Worm (Caenorhabditis elegans) whole organism, late embryonic: ENCODE data around the gene B0034.7.
"Not testable (repeated sequence)": the region's sequence is repeated elsewhere in the genome, so short reads cannot be mapped to it uniquely, and the experiment has no call there.

Experiments
- K02D7.2 ChIP-seq: sonication (generic microtip); optimal IDR thresholded peaks from 2 replicates; lab custom pipeline; 2017; ENCODE audit warnings: mild to moderate bottlenecking, missing genetic modification characterization, missing compliant biosample characterization
- K09A11.1 ChIP-seq: sonication (generic microtip); optimal IDR thresholded peaks from 2 replicates; lab custom pipeline; 2017; ENCODE audit warnings: antibody characterized with exemption, mild to moderate bottlenecking, missing genetic modification characterization, missing compliant biosample characterization; ENCODE audit not compliant: insufficient read depth
- T23F11.4 ChIP-seq: fragments of 200-800 bp; sonication (Bioruptor generic); optimal IDR thresholded peaks from 2 replicates; lab custom pipeline; 2018; ENCODE audit warnings: mild to moderate bottlenecking, missing genetic modification characterization, missing compliant biosample characterization
- ahr-1 ChIP-seq: sonication (generic microtip); optimal IDR thresholded peaks from 2 replicates; lab custom pipeline; 2016; ENCODE audit warnings: missing genetic modification characterization, missing compliant biosample characterization
- ceh-2 ChIP-seq: sonication (generic microtip); optimal IDR thresholded peaks from 2 replicates; lab custom pipeline; 2016; ENCODE audit warnings: missing genotype, missing genetic modification characterization, missing compliant biosample characterization
- ceh-24 ChIP-seq: sonication (generic microtip); optimal IDR thresholded peaks from 2 replicates; lab custom pipeline; 2016; ENCODE audit warnings: mild to moderate bottlenecking, missing genetic modification characterization, missing compliant biosample characterization
- ceh-34 ChIP-seq: sonication (generic microtip); optimal IDR thresholded peaks from 2 replicates; lab custom pipeline; 2016; ENCODE audit warnings: mild to moderate bottlenecking, missing genetic modification characterization, missing compliant biosample characterization
- ceh-45 ChIP-seq: fragments of 200-800 bp; sonication (Bioruptor generic); IDR thresholded peaks from 2 replicates; pipeline ENCODE4 v1.3.6; 2022; ENCODE audit warnings: missing genetic modification reagents, missing genetic modification characterization, missing compliant biosample characterization
- ceh-48 ChIP-seq: sonication (generic microtip); optimal IDR thresholded peaks from 2 replicates; lab custom pipeline; 2016; ENCODE audit warnings: missing genetic modification characterization, inconsistent platforms, missing compliant biosample characterization
- ceh-6 ChIP-seq: fragments of 200-800 bp; sonication (Bioruptor generic); optimal IDR thresholded peaks from 2 replicates; lab custom pipeline; 2018; ENCODE audit warnings: mild to moderate bottlenecking, missing genetic modification characterization, missing compliant biosample characterization
- che-1 ChIP-seq: sonication (generic microtip); optimal IDR thresholded peaks from 2 replicates; lab custom pipeline; 2016; ENCODE audit warnings: mild to moderate bottlenecking, missing genetic modification characterization, missing compliant biosample characterization
- elt-2 ChIP-seq: sonication (generic microtip); optimal IDR thresholded peaks from 2 replicates; lab custom pipeline; 2016; ENCODE audit warnings: missing genetic modification reagents, missing genetic modification characterization, missing compliant biosample characterization
- fax-1 ChIP-seq: sonication (generic microtip); optimal IDR thresholded peaks from 2 replicates; lab custom pipeline; 2016; ENCODE audit warnings: missing genotype, missing genetic modification characterization, missing compliant biosample characterization
- fkh-10 ChIP-seq: fragments of 150-350 bp; optimal IDR thresholded peaks from 2 replicates; lab custom pipeline; 2014; ENCODE audit warnings: missing biosample characterization, missing genetic modification reagents, missing genetic modification characterization
- gmeb-2 ChIP-seq: sonication (generic microtip); optimal IDR thresholded peaks from 2 replicates; lab custom pipeline; 2016; ENCODE audit warnings: missing genetic modification characterization, inconsistent platforms, missing compliant biosample characterization
- hlh-13 ChIP-seq: fragments of 200-800 bp; sonication (Bioruptor generic); optimal IDR thresholded peaks from 2 replicates; lab custom pipeline; 2018; ENCODE audit warnings: mild to moderate bottlenecking, missing genetic modification characterization, missing compliant biosample characterization
- hlh-15 ChIP-seq: sonication (generic microtip); optimal IDR thresholded peaks from 2 replicates; lab custom pipeline; 2016; ENCODE audit warnings: missing genetic modification characterization, missing compliant biosample characterization
- hlh-30 ChIP-seq: sonication (generic microtip); optimal IDR thresholded peaks from 2 replicates; lab custom pipeline; 2017; ENCODE audit warnings: antibody characterized with exemption, missing genetic modification characterization, missing compliant biosample characterization; ENCODE audit not compliant: insufficient read depth
- hlh-8 ChIP-seq: sonication (generic microtip); optimal IDR thresholded peaks from 2 replicates; lab custom pipeline; 2016; ENCODE audit warnings: missing genotype, missing genetic modification characterization, missing compliant biosample characterization
- lin-11 ChIP-seq: fragments of 200-800 bp; sonication (Bioruptor generic); optimal IDR thresholded peaks from 2 replicates; lab custom pipeline; 2018; ENCODE audit warnings: mild to moderate bottlenecking, missing genetic modification characterization, missing compliant biosample characterization
- madf-2 ChIP-seq: sonication (generic microtip); optimal IDR thresholded peaks from 2 replicates; lab custom pipeline; 2017; ENCODE audit warnings: missing genetic modification characterization, missing compliant biosample characterization
- nhr-11 ChIP-seq: fragments of 150-350 bp; optimal IDR thresholded peaks from 2 replicates; lab custom pipeline; 2014; ENCODE audit warnings: missing biosample characterization, missing genetic modification characterization
- pag-3 ChIP-seq: sonication (generic microtip); optimal IDR thresholded peaks from 2 replicates; lab custom pipeline; 2016; ENCODE audit warnings: missing compliant biosample characterization, missing genetic modification characterization, borderline replicate concordance
- pha-2 ChIP-seq: sonication (generic microtip); optimal IDR thresholded peaks from 2 replicates; lab custom pipeline; 2017; ENCODE audit warnings: mild to moderate bottlenecking, missing genetic modification characterization, missing compliant biosample characterization
- pha-4 ChIP-seq: fragments of 150-350 bp; optimal IDR thresholded peaks from 2 replicates; lab custom pipeline; 2018; ENCODE audit warnings: missing biosample characterization, missing genetic modification reagents, missing genetic modification characterization
- pqm-1 ChIP-seq: sonication (generic microtip); optimal IDR thresholded peaks from 2 replicates; lab custom pipeline; 2016; ENCODE audit warnings: missing genetic modification characterization, missing compliant biosample characterization
- rnt-1 ChIP-seq: sonication (generic microtip); optimal IDR thresholded peaks from 2 replicates; lab custom pipeline; 2016; ENCODE audit warnings: missing genetic modification characterization, missing compliant biosample characterization
- sox-4 ChIP-seq: sonication (generic microtip); optimal IDR thresholded peaks from 2 replicates; lab custom pipeline; 2017; ENCODE audit warnings: mild to moderate bottlenecking, missing genetic modification characterization, inconsistent platforms, missing compliant biosample characterization
- syd-9 ChIP-seq: sonication (generic microtip); optimal IDR thresholded peaks from 2 replicates; lab custom pipeline; 2016; ENCODE audit warnings: mild to moderate bottlenecking, missing genetic modification characterization, moderate library complexity, missing compliant biosample characterization
- tbx-2 ChIP-seq: sonication (generic microtip); optimal IDR thresholded peaks from 2 replicates; lab custom pipeline; 2016; ENCODE audit warnings: missing genetic modification characterization, missing compliant biosample characterization
- ttx-3 ChIP-seq: sonication (generic microtip); optimal IDR thresholded peaks from 2 replicates; lab custom pipeline; 2016; ENCODE audit warnings: missing genetic modification reagents, missing genetic modification characterization, missing compliant biosample characterization
- unc-42 ChIP-seq: sonication (generic microtip); optimal IDR thresholded peaks from 2 replicates; lab custom pipeline; 2016; ENCODE audit warnings: missing genotype, missing genetic modification characterization, missing compliant biosample characterization
- unc-55 ChIP-seq: sonication (generic microtip); optimal IDR thresholded peaks from 2 replicates; lab custom pipeline; 2017; ENCODE audit warnings: missing biosample characterization, missing genetic modification reagents, missing genetic modification characterization
- zip-5 ChIP-seq: sonication (generic microtip); optimal IDR thresholded peaks from 2 replicates; lab custom pipeline; 2016; ENCODE audit warnings: missing genetic modification characterization, missing compliant biosample characterization
- ztf-16 ChIP-seq: sonication (generic microtip); optimal IDR thresholded peaks from 2 replicates; lab custom pipeline; 2017; ENCODE audit warnings: missing genetic modification characterization, missing compliant biosample characterization

The B0034.7 gene

DNA sequence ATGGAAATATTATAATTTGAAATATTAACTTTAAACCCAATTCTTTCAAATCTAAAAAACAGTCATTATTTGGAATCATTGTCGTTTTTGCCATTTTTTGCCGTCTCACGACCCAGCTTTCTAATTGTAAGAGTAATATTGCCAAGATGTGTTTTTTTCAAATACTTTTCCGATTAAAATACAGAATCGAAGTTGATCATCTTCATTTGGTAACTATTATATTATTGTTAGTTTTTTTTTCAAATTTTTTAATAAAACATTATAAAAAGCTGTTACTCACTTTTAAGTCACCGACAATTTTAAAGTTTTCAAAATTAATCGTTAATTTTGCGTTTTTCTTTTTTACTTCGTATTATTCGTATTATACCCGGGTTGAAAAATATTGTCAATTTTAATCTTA, 35.8 kb downstream of the B0034.7 start, which contains the start of gene ins-5:
TSS of gene ins-5 (plus strand) at position 301 of the 400 bp plus-strand sequence.
- no peak for TF ChIP-seq hlh-15 (tag; lab: Kevin White, UChicago)
- TF ChIP-seq fkh-10 (GFP tag; lab: Kevin White, UChicago): no peak
- no peak for TF ChIP-seq fax-1 (tag; lab: Kevin White, UChicago)
- TF ChIP-seq tbx-2 (tag; lab: Kevin White, UChicago): no peak
- TF ChIP-seq pag-3 (tag; lab: Kevin White, UChicago): no peak
- no peak for TF ChIP-seq ceh-6 (GFP tag; lab: Kevin White, UChicago)
- no peak for TF ChIP-seq ceh-45 (GFP tag; lab: Robert Waterston, UW)
- no peak for TF ChIP-seq ceh-2

ce11 chrII:6000136-6000535, 38.7 kb downstream of the B0034.7 start, which contains the start of gene ins-6:
Gene ins-6 (plus strand): TSS chrII:6000436.
- TF ChIP-seq hlh-13 (GFP tag; lab: Kevin White, UChicago) (no peak), sox-4 (tag; lab: Kevin White, UChicago) (no peak), zip-5 (no peak), ttx-3 (tag; lab: Kevin White, UChicago) (no peak), ceh-6 (GFP tag; lab: Kevin White, UChicago) (no peak), pha-4 (tag; lab: Kevin White, UChicago) (no peak), ceh-34 (no peak), hlh-15 (tag; lab: Kevin White, UChicago) (no peak), gmeb-2 (tag; lab: Kevin White, UChicago) (no peak), syd-9 (tag; lab: Kevin White, UChicago) (no peak), che-1 (tag; lab: Kevin White, UChicago) (no peak), K02D7.2 (tag; lab: Kevin White, UChicago) (no peak), nhr-11 (tag; lab: Kevin White, UChicago) (no peak), tbx-2 (tag; lab: Kevin White, UChicago) (no peak), lin-11 (tag; lab: Kevin White, UChicago) (no peak)
- TF ChIP-seq, all 69 proteins: peak for 0

DNA sequence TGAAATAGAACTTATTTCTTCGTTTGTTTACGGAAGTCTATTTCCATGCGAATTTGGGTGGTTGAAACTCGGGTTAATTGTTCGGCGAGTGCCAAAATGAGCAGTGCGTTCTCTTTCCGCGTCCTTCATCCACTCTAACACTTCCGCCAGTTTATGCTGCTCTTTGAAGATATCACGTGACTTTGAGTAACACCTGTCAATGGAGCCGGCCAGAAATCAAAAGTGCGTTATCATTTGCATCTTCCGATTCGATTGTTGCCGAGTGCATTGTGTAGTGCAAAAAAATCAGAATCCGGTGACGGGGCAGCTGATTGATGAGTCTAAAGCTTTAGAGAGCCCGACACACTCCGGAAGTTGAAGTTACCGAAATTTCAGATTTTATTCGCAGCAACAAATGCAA, 39.6 kb downstream of the B0034.7 start:
- TF ChIP-seq K09A11.1 (tag; lab: Kevin White, UChicago): no peak
- TF ChIP-seq pha-2 (tag; lab: Kevin White, UChicago): no peak
- no peak for TF ChIP-seq ahr-1 (tag; lab: Kevin White, UChicago)
- peak; percentile 46 for TF ChIP-seq hlh-30 (tag; lab: Kevin White, UChicago)
- peak; percentile 68 for TF ChIP-seq unc-55
- TF ChIP-seq rnt-1 (tag; lab: Kevin White, UChicago): no peak
- TF ChIP-seq hlh-8 (tag; lab: Kevin White, UChicago): no peak
- TF ChIP-seq pqm-1: no peak
- TF ChIP-seq ceh-45 (GFP tag; lab: Robert Waterston, UW): no peak
- TF ChIP-seq unc-42 (tag; lab: Kevin White, UChicago): no peak
- no peak for TF ChIP-seq ztf-16 (tag; lab: Kevin White, UChicago)
- no peak for TF ChIP-seq ceh-48 (tag; lab: Kevin White, UChicago)
- TF ChIP-seq hlh-13 (GFP tag; lab: Kevin White, UChicago): no peak

DNA sequence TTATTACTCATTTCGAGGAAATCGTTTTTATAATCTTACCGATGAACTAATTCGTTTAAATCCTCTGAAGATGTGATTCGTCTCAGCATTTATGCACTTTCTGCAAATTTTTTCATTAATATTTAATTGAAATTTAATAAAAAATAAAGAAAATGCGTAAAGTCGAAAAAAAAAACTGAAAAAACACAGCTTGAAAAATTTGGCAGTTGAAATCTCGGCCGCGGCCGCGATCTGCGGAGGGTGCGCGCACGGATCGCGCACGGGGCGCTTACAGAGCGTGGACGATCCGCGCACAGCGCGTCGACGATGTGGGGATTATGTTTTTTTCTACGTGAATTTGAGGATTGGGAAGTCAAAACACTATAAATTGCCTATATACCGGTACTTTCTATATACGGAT, 47.5 kb downstream of the B0034.7 start, which contains the start of gene ZK84.4:
TSS of gene ZK84.4 (minus strand) at position 101 of the 400 bp plus-strand sequence.
- TF ChIP-seq T23F11.4 (GFP tag; lab: Kevin White, UChicago); pqm-1; ttx-3 (tag; lab: Kevin White, UChicago): not testable (repeated sequence)

DNA sequence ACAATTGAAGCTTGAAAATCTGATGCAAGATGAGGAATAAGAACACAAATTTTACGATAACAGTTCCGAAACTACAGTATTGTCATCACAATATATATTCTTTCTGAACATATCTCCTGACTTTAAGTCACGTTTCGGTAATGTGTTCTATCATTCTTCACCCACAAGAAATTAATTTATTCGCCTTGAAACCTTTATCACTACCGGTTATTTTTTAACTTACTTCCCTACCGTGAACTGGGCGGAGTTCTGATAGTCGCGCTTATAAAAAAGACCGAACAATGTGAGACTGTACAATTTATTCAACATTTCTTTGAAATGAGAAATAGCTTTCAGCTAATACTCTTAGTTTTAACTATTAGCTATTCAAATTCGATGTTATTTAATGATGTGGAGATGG, 49.1 kb downstream of the B0034.7 start, which contains the start of gene ins-20:
TSS of gene ins-20 (plus strand) at position 301 of the 400 bp plus-strand sequence.
- no peak for TF ChIP-seq elt-2 (tag; lab: Kevin White, UChicago)
- no peak for TF ChIP-seq madf-2
- no peak for TF ChIP-seq ceh-24 (tag; lab: Kevin White, UChicago)
